1 fruit fly cellular context compared by ENCODE assay signal in genomic region chr3L:14599503-14599902, dm6.
TF ChIP-seq lines count a peak whose summit lies in the region.

TSS of gene HGTX (minus strand) at chr3L:14599540.

TF ChIP-seq in whole organism, embryonic, 481 proteins besides CTCF, POLR2A, EP300 and RAD21 (continued from another document):
- TF ChIP-seq h (optimal IDR thresholded peaks at IDR 0.05; lab: Kevin White, UChicago): no peak
- TF ChIP-seq Optix (GFP tag; IDR thresholded peaks at IDR 0.05; lab: Robert Waterston, UW): no peak
- 0 out of 2 replicates have a peak, but pooled peaks have one; percentile 43 for TF ChIP-seq tna (GFP tag; IDR thresholded peaks at IDR 0.05; lab: Robert Waterston, UW; ENCODE audit: partially characterized antibody)
- no peak for TF ChIP-seq CG15269 (tag; optimal IDR thresholded peaks at IDR 0.05; lab: Kevin White, UChicago)
- TF ChIP-seq insv (GFP tag; optimal IDR thresholded peaks at IDR 0.05; lab: Kevin White, UChicago): peak in 1 of 2 experiments; percentile 76
- TF ChIP-seq CG12219 (GFP tag; optimal IDR thresholded peaks at IDR 0.05; lab: Kevin White, UChicago): no peak
- no peak for TF ChIP-seq jing (GFP tag; optimal IDR thresholded peaks at IDR 0.05; lab: Kevin White, UChicago)
- peak; percentile 30 for TF ChIP-seq CG15479 (GFP tag; optimal IDR thresholded peaks at IDR 0.05; lab: Kevin White, UChicago)
- no peak for TF ChIP-seq ssp (GFP tag; IDR thresholded peaks at IDR 0.05; lab: Robert Waterston, UW)
- TF ChIP-seq CG12236 (GFP tag; optimal IDR thresholded peaks at IDR 0.05; lab: Kevin White, UChicago): no peak
- TF ChIP-seq Eip74EF (GFP tag; optimal IDR thresholded peaks at IDR 0.05; lab: Kevin White, UChicago): no peak
- TF ChIP-seq CG6254 (GFP tag; optimal IDR thresholded peaks at IDR 0.05; lab: Kevin White, UChicago): no peak
- TF ChIP-seq Vsx1 (GFP tag; optimal IDR thresholded peaks at IDR 0.05; lab: Kevin White, UChicago): no peak
- no peak for TF ChIP-seq CG6689 (GFP tag; IDR thresholded peaks at IDR 0.05; lab: Robert Waterston, UW)
- no peak for TF ChIP-seq ranshi (GFP tag; IDR thresholded peaks at IDR 0.05; lab: Robert Waterston, UW)
- TF ChIP-seq CG11093 (GFP tag; IDR thresholded peaks at IDR 0.05; lab: Robert Waterston, UW): no peak
- no peak for TF ChIP-seq CG15011 (GFP tag; optimal IDR thresholded peaks at IDR 0.05; lab: Kevin White, UChicago)
- no peak for TF ChIP-seq CkIIα-i1 (GFP tag; IDR thresholded peaks at IDR 0.05; lab: Robert Waterston, UW)
- TF ChIP-seq Poxn (GFP tag; IDR thresholded peaks at IDR 0.05; lab: Robert Waterston, UW): no peak
- 0 out of 3 replicates have a peak, but pooled peaks have one; percentile 14 for TF ChIP-seq CG34422 (GFP tag; IDR thresholded peaks at IDR 0.05; lab: Robert Waterston, UW)
- no peak for TF ChIP-seq CG10147 (GFP tag; optimal IDR thresholded peaks at IDR 0.05; lab: Kevin White, UChicago)
- TF ChIP-seq CG13894 (tag; optimal IDR thresholded peaks at IDR 0.05; lab: Kevin White, UChicago): no peak
- TF ChIP-seq CG42726 (GFP tag; IDR thresholded peaks at IDR 0.05; lab: Robert Waterston, UW; ENCODE audit: partially characterized antibody): no peak
- TF ChIP-seq CG3281 (GFP tag; optimal IDR thresholded peaks at IDR 0.05; lab: Kevin White, UChicago): no peak
- no peak for TF ChIP-seq CG2120 (GFP tag; optimal IDR thresholded peaks at IDR 0.05; lab: Kevin White, UChicago)
- TF ChIP-seq eyg (GFP tag; optimal IDR thresholded peaks at IDR 0.05; lab: Kevin White, UChicago): no peak
- no peak for TF ChIP-seq dimm (GFP tag; IDR thresholded peaks at IDR 0.05; lab: Robert Waterston, UW)
- TF ChIP-seq Bdp1 (GFP tag; optimal IDR thresholded peaks at IDR 0.05; lab: Kevin White, UChicago): no peak
- TF ChIP-seq CG13775 (GFP tag; optimal IDR thresholded peaks at IDR 0.05; lab: Kevin White, UChicago): no peak
- TF ChIP-seq HmgD (GFP tag; optimal IDR thresholded peaks at IDR 0.05; lab: Kevin White, UChicago): no peak
- peak; percentile 93 for TF ChIP-seq Nf-YB (GFP tag; optimal IDR thresholded peaks at IDR 0.05; lab: Kevin White, UChicago)
- peak; percentile 4 for TF ChIP-seq pros (GFP tag; optimal IDR thresholded peaks at IDR 0.05; lab: Kevin White, UChicago)
- TF ChIP-seq CG8765 (GFP tag; IDR thresholded peaks at IDR 0.05; lab: Robert Waterston, UW): no peak
- no peak for TF ChIP-seq sr (GFP tag; IDR thresholded peaks at IDR 0.05; lab: Robert Waterston, UW)
- TF ChIP-seq CG3838 (GFP tag; optimal IDR thresholded peaks at IDR 0.05; lab: Kevin White, UChicago): no peak
- TF ChIP-seq CG2129 (GFP tag; IDR thresholded peaks at IDR 0.05; lab: Robert Waterston, UW; ENCODE audit: partially characterized antibody): no peak
- no peak for TF ChIP-seq Abd-B (GFP tag; optimal IDR thresholded peaks at IDR 0.05; lab: Kevin White, UChicago)
- TF ChIP-seq jigr1 (GFP tag; IDR thresholded peaks at IDR 0.05; lab: Robert Waterston, UW): no peak
- no peak for TF ChIP-seq Usf (GFP tag; optimal IDR thresholded peaks at IDR 0.05; lab: Kevin White, UChicago)
- TF ChIP-seq emc (GFP tag; optimal IDR thresholded peaks at IDR 0.05; lab: Kevin White, UChicago): no peak
- TF ChIP-seq CG12299 (tag; optimal IDR thresholded peaks at IDR 0.05; lab: Kevin White, UChicago): no peak
- no peak for TF ChIP-seq lilli (GFP tag; optimal IDR thresholded peaks at IDR 0.05; lab: Kevin White, UChicago)
- no peak for TF ChIP-seq CG8290 (GFP tag; optimal IDR thresholded peaks at IDR 0.05; lab: Kevin White, UChicago)
- no peak for TF ChIP-seq CG8290 (tag; optimal IDR thresholded peaks at IDR 0.05; lab: Kevin White, UChicago)
- no peak for TF ChIP-seq sob (GFP tag; IDR thresholded peaks at IDR 0.05; lab: Robert Waterston, UW)
- TF ChIP-seq B-H2 (GFP tag; optimal IDR thresholded peaks at IDR 0.05; lab: Kevin White, UChicago): no peak
- TF ChIP-seq pnt (GFP tag; optimal IDR thresholded peaks at IDR 0.05; lab: Kevin White, UChicago): no peak
- no peak for TF ChIP-seq tup (GFP tag; optimal IDR thresholded peaks at IDR 0.05; lab: Kevin White, UChicago)
- TF ChIP-seq CG32767 (GFP tag; IDR thresholded peaks at IDR 0.05; lab: Robert Waterston, UW): no peak
- no peak for TF ChIP-seq Side (GFP tag; optimal IDR thresholded peaks at IDR 0.05; lab: Kevin White, UChicago)
- no peak for TF ChIP-seq CG9797 (GFP tag; optimal IDR thresholded peaks at IDR 0.05; lab: Kevin White, UChicago)
- no peak for TF ChIP-seq run (tag; optimal IDR thresholded peaks at IDR 0.05; lab: Kevin White, UChicago)
- no peak for TF ChIP-seq HLH4C (GFP tag; IDR thresholded peaks at IDR 0.05; lab: Robert Waterston, UW; ENCODE audit: partially characterized antibody)
- no peak for TF ChIP-seq Dfd (GFP tag; optimal IDR thresholded peaks at IDR 0.05; lab: Kevin White, UChicago)
- TF ChIP-seq Lhr (GFP tag; optimal IDR thresholded peaks at IDR 0.05; lab: Kevin White, UChicago): no peak
- TF ChIP-seq NFAT (GFP tag; IDR thresholded peaks at IDR 0.05; lab: Robert Waterston, UW): no peak
- no peak for TF ChIP-seq Nf-YA (GFP tag; IDR thresholded peaks at IDR 0.05; lab: Robert Waterston, UW)
- peak; percentile 11 for TF ChIP-seq CG3065 (GFP tag; optimal IDR thresholded peaks at IDR 0.05; lab: Kevin White, UChicago)
- no peak for TF ChIP-seq org-1 (GFP tag; optimal IDR thresholded peaks at IDR 0.05; lab: Kevin White, UChicago)
- no peak for TF ChIP-seq CG6765 (GFP tag; optimal IDR thresholded peaks at IDR 0.05; lab: Kevin White, UChicago)
- TF ChIP-seq vvl (GFP tag; IDR thresholded peaks at IDR 0.05; lab: Robert Waterston, UW): no peak
- TF ChIP-seq Opbp (GFP tag; IDR thresholded peaks at IDR 0.05; lab: Robert Waterston, UW; ENCODE audit: partially characterized antibody): no peak
- TF ChIP-seq Sin3A (optimal IDR thresholded peaks at IDR 0.05; lab: Kevin White, UChicago): no peak
- TF ChIP-seq CG10366 (GFP tag; IDR thresholded peaks at IDR 0.05; lab: Robert Waterston, UW): no peak
- TF ChIP-seq CG2889 (GFP tag; IDR thresholded peaks at IDR 0.05; lab: Robert Waterston, UW): no peak
- no peak for TF ChIP-seq NfI (GFP tag; optimal IDR thresholded peaks at IDR 0.05; lab: Kevin White, UChicago)
- TF ChIP-seq Hsf (GFP tag; optimal IDR thresholded peaks at IDR 0.05; lab: Kevin White, UChicago): no peak
- no peak for TF ChIP-seq Tbp (GFP tag; optimal IDR thresholded peaks at IDR 0.05; lab: Kevin White, UChicago)
- TF ChIP-seq CG2199 (GFP tag; IDR thresholded peaks at IDR 0.05; lab: Robert Waterston, UW): peak; percentile 81; the same call in 2 of the 3 replicates
- TF ChIP-seq zfh1 (GFP tag; IDR thresholded peaks at IDR 0.05; lab: Robert Waterston, UW): no peak
- TF ChIP-seq Ssrp (tag; optimal IDR thresholded peaks at IDR 0.05; lab: Kevin White, UChicago): no peak
- TF ChIP-seq CG1832 (GFP tag; optimal IDR thresholded peaks at IDR 0.05; lab: Kevin White, UChicago): peak; percentile 96
- no peak for TF ChIP-seq onecut (GFP tag; IDR thresholded peaks at IDR 0.05; lab: Robert Waterston, UW)
- TF ChIP-seq z (GFP tag; IDR thresholded peaks at IDR 0.05; lab: Robert Waterston, UW): peak; percentile 98
- no peak for TF ChIP-seq ATbp (GFP tag; optimal IDR thresholded peaks at IDR 0.05; lab: Kevin White, UChicago)
- no peak for TF ChIP-seq CG7963 (GFP tag; IDR thresholded peaks at IDR 0.05; lab: Robert Waterston, UW; ENCODE audit: partially characterized antibody)
- TF ChIP-seq CG13624 (GFP tag; optimal IDR thresholded peaks at IDR 0.05; lab: Kevin White, UChicago): no peak
- TF ChIP-seq CG6654 (GFP tag; optimal IDR thresholded peaks at IDR 0.05; lab: Kevin White, UChicago): no peak
- 0 out of 4 replicates have a peak, but pooled peaks have one; percentile 68 for TF ChIP-seq chinmo (GFP tag; IDR thresholded peaks at IDR 0.05; lab: Robert Waterston, UW; ENCODE audit: partially characterized antibody)
- TF ChIP-seq cad (GFP tag; optimal IDR thresholded peaks at IDR 0.05; lab: Kevin White, UChicago): no peak
- TF ChIP-seq Dbx (GFP tag; IDR thresholded peaks at IDR 0.05; lab: Robert Waterston, UW): no peak
- no peak for TF ChIP-seq NC2β (GFP tag; optimal IDR thresholded peaks at IDR 0.05; lab: Kevin White, UChicago)
- TF ChIP-seq CG9727 (GFP tag; optimal IDR thresholded peaks at IDR 0.05; lab: Kevin White, UChicago): no peak
- peak; percentile 10 for TF ChIP-seq oc (tag; optimal IDR thresholded peaks at IDR 0.05; lab: Kevin White, UChicago)
- TF ChIP-seq CG17361 (GFP tag; IDR thresholded peaks at IDR 0.05; lab: Robert Waterston, UW): no peak
- no peak for TF ChIP-seq CG6791 (GFP tag; IDR thresholded peaks at IDR 0.05; lab: Robert Waterston, UW; ENCODE audit: partially characterized antibody)
- no peak for TF ChIP-seq gcm (GFP tag; optimal IDR thresholded peaks at IDR 0.05; lab: Kevin White, UChicago)
- TF ChIP-seq CG11696 (GFP tag; IDR thresholded peaks at IDR 0.05; lab: Robert Waterston, UW): no peak
- TF ChIP-seq Awh (GFP tag; IDR thresholded peaks at IDR 0.05; lab: Robert Waterston, UW): no peak
- no peak for TF ChIP-seq pho (GFP tag; optimal IDR thresholded peaks at IDR 0.05; lab: Kevin White, UChicago)
- no peak for TF ChIP-seq mirr (GFP tag; optimal IDR thresholded peaks at IDR 0.05; lab: Kevin White, UChicago)
- TF ChIP-seq her (GFP tag; optimal IDR thresholded peaks at IDR 0.05; lab: Kevin White, UChicago): no peak
- TF ChIP-seq bab2 (GFP tag; optimal IDR thresholded peaks at IDR 0.05; lab: Kevin White, UChicago): no peak
- TF ChIP-seq crc (GFP tag; optimal IDR thresholded peaks at IDR 0.05; lab: Kevin White, UChicago): no peak
- TF ChIP-seq ro (GFP tag; IDR thresholded peaks at IDR 0.05; lab: Robert Waterston, UW): no peak
- no peak for TF ChIP-seq kah (GFP tag; optimal IDR thresholded peaks at IDR 0.05; lab: Kevin White, UChicago)
- TF ChIP-seq CG4820 (GFP tag; optimal IDR thresholded peaks at IDR 0.05; lab: Kevin White, UChicago): no peak
- no peak for TF ChIP-seq CG3163 (GFP tag; optimal IDR thresholded peaks at IDR 0.05; lab: Kevin White, UChicago)
- no peak for TF ChIP-seq CG12391 (tag; optimal IDR thresholded peaks at IDR 0.05; lab: Kevin White, UChicago)
- no peak for TF ChIP-seq grau (tag; optimal IDR thresholded peaks at IDR 0.05; lab: Kevin White, UChicago)
- no peak for TF ChIP-seq scrt (GFP tag; optimal IDR thresholded peaks at IDR 0.05; lab: Kevin White, UChicago)
- no peak for TF ChIP-seq kni (GFP tag; optimal IDR thresholded peaks at IDR 0.05; lab: Kevin White, UChicago)
- TF ChIP-seq CG11247 (GFP tag; IDR thresholded peaks at IDR 0.05; lab: Robert Waterston, UW): no peak
- TF ChIP-seq Rfx (GFP tag; IDR thresholded peaks at IDR 0.05; lab: Robert Waterston, UW): no peak
- TF ChIP-seq Deaf1 (tag; optimal IDR thresholded peaks at IDR 0.05; lab: Kevin White, UChicago): peak; percentile 43
- TF ChIP-seq Antp (GFP tag; optimal IDR thresholded peaks at IDR 0.05; lab: Kevin White, UChicago): no peak
- TF ChIP-seq hkb (optimal IDR thresholded peaks at IDR 0.05; lab: Kevin White, UChicago): peak; percentile 37
- no peak for TF ChIP-seq hkb (GFP tag; IDR thresholded peaks at IDR 0.05; lab: Robert Waterston, UW)
- TF ChIP-seq bigmax (GFP tag; optimal IDR thresholded peaks at IDR 0.05; lab: Kevin White, UChicago): no peak
- TF ChIP-seq CG32772 (GFP tag; IDR thresholded peaks at IDR 0.05; lab: Robert Waterston, UW): no peak
- TF ChIP-seq eve (GFP tag; optimal IDR thresholded peaks at IDR 0.05; lab: Kevin White, UChicago): no peak
- TF ChIP-seq stc (GFP tag; IDR thresholded peaks at IDR 0.05; lab: Robert Waterston, UW): no peak
- TF ChIP-seq vfl (GFP tag; optimal IDR thresholded peaks at IDR 0.05; lab: Kevin White, UChicago): no peak
- TF ChIP-seq chm (GFP tag; IDR thresholded peaks at IDR 0.05; lab: Robert Waterston, UW): no peak
- peak; percentile 95 for TF ChIP-seq Nf-YC (tag; optimal IDR thresholded peaks at IDR 0.05; lab: Kevin White, UChicago)
- peak; percentile 68 for TF ChIP-seq Jarid2 (GFP tag; optimal IDR thresholded peaks at IDR 0.05; lab: Kevin White, UChicago)
- no peak for TF ChIP-seq CG34376 (GFP tag; optimal IDR thresholded peaks at IDR 0.05; lab: Kevin White, UChicago)
- TF ChIP-seq Camta (GFP tag; optimal IDR thresholded peaks at IDR 0.05; lab: Kevin White, UChicago): no peak
- TF ChIP-seq Mrtf (GFP tag; IDR thresholded peaks at IDR 0.05; lab: Robert Waterston, UW): no peak
- peak; percentile 89 for TF ChIP-seq CG10321 (GFP tag; IDR thresholded peaks at IDR 0.05; lab: Robert Waterston, UW)
- no peak for TF ChIP-seq CG3407 (GFP tag; optimal IDR thresholded peaks at IDR 0.05; lab: Kevin White, UChicago)
- TF ChIP-seq slp2 (GFP tag; optimal IDR thresholded peaks at IDR 0.05; lab: Kevin White, UChicago): no peak
- TF ChIP-seq Asciz (GFP tag; optimal IDR thresholded peaks at IDR 0.05; lab: Kevin White, UChicago): no peak
- no peak for TF ChIP-seq pzg (GFP tag; optimal IDR thresholded peaks at IDR 0.05; lab: Kevin White, UChicago)
- no peak for TF ChIP-seq ato (GFP tag; IDR thresholded peaks at IDR 0.05; lab: Robert Waterston, UW; ENCODE audit: partially characterized antibody)
- no peak for TF ChIP-seq CG12744 (GFP tag; optimal IDR thresholded peaks at IDR 0.05; lab: Kevin White, UChicago)
TF ChIP-seq in whole organism, embryonic: peak in this region for 36.
